Worm (Caenorhabditis elegans): ENCODE results near the gene C03G6.6.
A peak's percentile ranks its signal among the peaks of the same experiment; 100 is the strongest.
"Not testable (repeated sequence)": the region's sequence is repeated elsewhere in the genome, so short reads cannot be mapped to it uniquely, and the experiment has no call there.

The C03G6.6 gene

ce11 chrV:7330868-7331267, 26.4 kb upstream of the C03G6.6 start, which contains the start of gene F10G2.2:
Gene F10G2.2, plus strand, starts transcription at chrV:7331168.
- TF ChIP-seq snpc-4 (tag; optimal IDR thresholded peaks at IDR 0.05) = no peak
- TF ChIP-seq crh-2 (tag; optimal IDR thresholded peaks at IDR 0.05) = no peak
- no peak for TF ChIP-seq dmd-4 (tag; optimal IDR thresholded peaks at IDR 0.05)
- TF ChIP-seq nhr-23 (tag; optimal IDR thresholded peaks at IDR 0.05) = no peak
- TF ChIP-seq fos-1 (tag; optimal IDR thresholded peaks at IDR 0.05) = no peak
- TF ChIP-seq aly-2 (tag; optimal IDR thresholded peaks at IDR 0.05) = no peak
- TF ChIP-seq blmp-1 (tag; optimal IDR thresholded peaks at IDR 0.05; ENCODE audit: insufficient read depth) = no peak
- no peak for TF ChIP-seq mbf-1 (tag; optimal IDR thresholded peaks at IDR 0.05)
- no peak for TF ChIP-seq egl-27 (tag; optimal IDR thresholded peaks at IDR 0.05)
- TF ChIP-seq peb-1 (tag; optimal IDR thresholded peaks at IDR 0.05) = no peak
- no peak for TF ChIP-seq F13H6.1 (tag; optimal IDR thresholded peaks at IDR 0.05)
- TF ChIP-seq lsy-2 (tag; optimal IDR thresholded peaks at IDR 0.05) = no peak
- TF ChIP-seq unc-39 (tag; optimal IDR thresholded peaks at IDR 0.05) = no peak
- no peak for TF ChIP-seq alr-1 (tag; optimal IDR thresholded peaks at IDR 0.05)
- no peak for TF ChIP-seq ztf-4 (tag; optimal IDR thresholded peaks at IDR 0.05)
- no peak for TF ChIP-seq nhr-10 (tag; optimal IDR thresholded peaks at IDR 0.05)
- TF ChIP-seq nhr-6 (tag; optimal IDR thresholded peaks at IDR 0.05) = no peak

ce11 chrV:7332253-7332652, 25.0 kb upstream of the C03G6.6 start, which contains the start of gene F10G2.1:
Gene F10G2.1, plus strand, starts transcription at chrV:7332553.
- no peak for TF ChIP-seq snpc-4 (tag; optimal IDR thresholded peaks at IDR 0.05)
- no peak for TF ChIP-seq fos-1 (tag; optimal IDR thresholded peaks at IDR 0.05)
- no peak for TF ChIP-seq crh-2 (tag; optimal IDR thresholded peaks at IDR 0.05)
- TF ChIP-seq unc-62 (GFP tag; optimal IDR thresholded peaks at IDR 0.05) = no peak
- no peak for TF ChIP-seq ama-1 (optimal IDR thresholded peaks at IDR 0.05)
- TF ChIP-seq ZK546.5 (tag; optimal IDR thresholded peaks at IDR 0.05) = no peak
- TF ChIP-seq egl-27 (tag; optimal IDR thresholded peaks at IDR 0.05) = no peak
- TF ChIP-seq C34F6.9 (tag; optimal IDR thresholded peaks at IDR 0.05) = no peak
- no peak for TF ChIP-seq F13H6.1 (tag; optimal IDR thresholded peaks at IDR 0.05)
- no peak for TF ChIP-seq sma-3 (GFP tag; optimal IDR thresholded peaks at IDR 0.05)
- TF ChIP-seq ztf-1 (GFP tag; conservative IDR thresholded peaks at IDR 0.05) = no peak
- TF ChIP-seq ceh-82 (tag; optimal IDR thresholded peaks at IDR 0.05) = no peak
- TF ChIP-seq nhr-6 (tag; optimal IDR thresholded peaks at IDR 0.05) = no peak
- no peak for TF ChIP-seq unc-55 (GFP tag; optimal IDR thresholded peaks at IDR 0.05)
- TF ChIP-seq unc-39 (tag; optimal IDR thresholded peaks at IDR 0.05) = no peak
- TF ChIP-seq sem-4 (tag; optimal IDR thresholded peaks at IDR 0.05) = no peak
- TF ChIP-seq ztf-11 (tag; optimal IDR thresholded peaks at IDR 0.05) = no peak
- TF ChIP-seq skn-1 (tag; optimal IDR thresholded peaks at IDR 0.05) = no peak
- TF ChIP-seq lin-11 (tag; optimal IDR thresholded peaks at IDR 0.05) = no peak
- no peak for TF ChIP-seq gmeb-1 (tag; optimal IDR thresholded peaks at IDR 0.05)

ce11 chrV:7337218-7337617, 20.0 kb upstream of the C03G6.6 start, which contains the start of gene F10G2.7:
Gene F10G2.7, minus strand, starts transcription at chrV:7337318.
- TF ChIP-seq lin-11 (tag; optimal IDR thresholded peaks at IDR 0.05); Y55F3AM.14 (GFP tag; optimal IDR thresholded peaks at IDR 0.05); nhr-129 (tag; optimal IDR thresholded peaks at IDR 0.05): not testable (repeated sequence)

ce11 chrV:7339831-7340230, 17.4 kb upstream of the C03G6.6 start, which contains the start of gene srh-187:
Gene srh-187, minus strand, starts transcription at chrV:7339931.
- TF ChIP-seq nhr-23 (tag; optimal IDR thresholded peaks at IDR 0.05) = no peak
- TF ChIP-seq unc-62 (GFP tag; optimal IDR thresholded peaks at IDR 0.05) = no peak
- no peak for TF ChIP-seq skn-1 (tag; optimal IDR thresholded peaks at IDR 0.05)
- TF ChIP-seq zag-1 (tag; optimal IDR thresholded peaks at IDR 0.05) = no peak

- TF ChIP-seq ztf-4 (tag; optimal IDR thresholded peaks at IDR 0.05) (no peak), sma-9 (GFP tag; optimal IDR thresholded peaks at IDR 0.05) (peak; percentile 37), sma-9 (tag; optimal IDR thresholded peaks at IDR 0.05) (no peak), ztf-11 (tag; optimal IDR thresholded peaks at IDR 0.05) (no peak)
Observed at ce11 chrV:7341942-7342341, 15.3 kb upstream of the C03G6.6 start, which contains the start of the genes nhr-263 and nhr-148. Gene nhr-263, minus strand, starts transcription at chrV:7342042. Gene nhr-148, plus strand, starts transcription at chrV:7342156.

Data from whole organism, L2 larva.